Fruit fly (Drosophila melanogaster) whole organism, prepupa: Measurements from ENCODE around the gene simj.
A peak's percentile ranks its signal among the peaks of the same experiment; 100 is the strongest.

Experiments
- CG11902 ChIP-seq: fragments of 200-800 bp; sonication (Bioruptor generic); optimal IDR thresholded peaks from 3 replicates; lab custom pipeline; 2016; ENCODE audit warnings: missing biosample characterization, missing genetic modification characterization
- CG16779 ChIP-seq: fragments of 200-800 bp; sonication (Bioruptor generic); optimal IDR thresholded peaks from 3 replicates; lab custom pipeline; 2017; ENCODE audit warnings: missing biosample characterization, mild to moderate bottlenecking, missing genetic modification characterization
- CG3919 ChIP-seq: fragments of 200-800 bp; sonication (Bioruptor generic); optimal IDR thresholded peaks from 3 replicates; lab custom pipeline; 2016; ENCODE audit warnings: missing biosample characterization, missing genetic modification characterization
- CG4318 ChIP-seq: fragments of 200-800 bp; sonication (Bioruptor generic); optimal IDR thresholded peaks from 3 replicates; lab custom pipeline; 2017; ENCODE audit warnings: missing biosample characterization, mild to moderate bottlenecking, missing genetic modification characterization
- CG6854 ChIP-seq: fragments of 200-800 bp; sonication (Bioruptor generic); optimal IDR thresholded peaks from 2 replicates; lab custom pipeline; 2017; ENCODE audit warnings: missing biosample characterization, mild to moderate bottlenecking, missing genetic modification characterization
- CG7368 ChIP-seq: fragments of 200-800 bp; sonication (Bioruptor generic); optimal IDR thresholded peaks from 3 replicates; lab custom pipeline; 2016; ENCODE audit warnings: missing biosample characterization, missing genetic modification characterization
- Hr4 ChIP-seq: fragments of 200-800 bp; sonication (Bioruptor generic); optimal IDR thresholded peaks from 3 replicates; lab custom pipeline; 2016; ENCODE audit warnings: missing biosample characterization, missing genetic modification characterization
- Lpt ChIP-seq: fragments of 200-800 bp; sonication (Bioruptor generic); optimal IDR thresholded peaks from 3 replicates; lab custom pipeline; 2016; ENCODE audit warnings: missing biosample characterization, missing genetic modification characterization
- fkh ChIP-seq: fragments of 200-800 bp; sonication (Bioruptor generic); optimal IDR thresholded peaks from 3 replicates; lab custom pipeline; 2017; ENCODE audit warnings: missing biosample characterization, mild to moderate bottlenecking, missing genetic modification characterization, moderate library complexity
- pdm3 ChIP-seq: fragments of 200-800 bp; sonication (Bioruptor generic); optimal IDR thresholded peaks from 3 replicates; lab custom pipeline; 2016; ENCODE audit warnings: missing biosample characterization, missing genetic modification characterization
- svp ChIP-seq: fragments of 200-800 bp; sonication (Bioruptor generic); peaks from one replicate; lab custom pipeline; 2016; ENCODE audit warnings: missing biosample characterization, missing genetic modification characterization
- vri ChIP-seq: fragments of 200-800 bp; sonication (Bioruptor generic); optimal IDR thresholded peaks from 3 replicates; lab custom pipeline; 2016; ENCODE audit warnings: missing biosample characterization, mild to moderate bottlenecking, missing genetic modification characterization

- peak; percentile 98 for TF ChIP-seq CG3919 (GFP tag; lab: Kevin White, UChicago)
- peak; percentile 90 for TF ChIP-seq vri (GFP tag; lab: Kevin White, UChicago)
- peak; percentile 97 for TF ChIP-seq Hr4 (GFP tag; lab: Kevin White, UChicago)
- TF ChIP-seq pdm3 (GFP tag; lab: Kevin White, UChicago) = peak; percentile 94
- TF ChIP-seq Lpt = peak; percentile 97
- TF ChIP-seq fkh = peak; percentile 92
- peak; percentile 96 for TF ChIP-seq CG16779 (tag; lab: Kevin White, UChicago)
- peak; percentile 99 for TF ChIP-seq CG4318 (GFP tag; lab: Kevin White, UChicago)
- peak; percentile 95 for TF ChIP-seq CG7368 (GFP tag; lab: Kevin White, UChicago)
- TF ChIP-seq svp (GFP tag; lab: Kevin White, UChicago) = peak; percentile 99
- peak; percentile 96 for TF ChIP-seq CG11902
- peak; percentile 95 for TF ChIP-seq CG6854 (GFP tag; lab: Kevin White, UChicago)
Measured at dm6 chr3L:10682725-10683367, 18.3 kb downstream of the simj start.
